Fruit fly (Drosophila melanogaster) S2 (cell line): ENCODE measurements around the gene CG31800.

ENCODE experiments used
- CG8478 ChIP-seq: fragments of >200 bp; optimal IDR thresholded peaks from 2 replicates; lab custom pipeline; 2018
- CTCF ChIP-seq, 2 experiments: fragments of >200 bp; optimal IDR thresholded peaks; 2 replicates each; lab custom pipeline; 2018

DNA sequence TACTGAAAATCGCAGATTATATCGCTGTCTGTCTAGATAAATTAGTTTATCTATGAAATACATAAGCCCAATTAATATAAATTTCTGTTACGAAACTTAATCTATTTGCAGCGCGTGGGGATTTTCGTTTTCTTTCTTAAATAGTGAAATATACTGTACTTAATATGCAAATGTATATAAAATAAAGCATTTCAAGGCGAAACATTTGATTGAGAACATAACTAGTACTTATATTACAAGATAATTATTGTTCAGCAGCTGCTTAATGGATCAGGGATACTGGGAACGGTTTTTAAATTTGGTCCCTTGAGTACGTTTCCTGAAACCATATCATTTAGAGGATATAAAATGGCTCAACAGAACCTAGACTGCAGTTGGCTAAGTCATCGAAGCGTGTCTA is 42.2 kb downstream of the CG31800 start, which contains the start of gene CG46465:
- TF ChIP-seq CTCF (optimal IDR thresholded peaks at IDR 0.05; lab: Kevin White, UChicago) (no peak), CG8478 (lab: Kevin White, UChicago) (no peak)
